Worm (Caenorhabditis elegans) whole organism, L4 larva: ENCODE data around the gene abhd-5.1.

ENCODE experiments used
- F37D6.2 ChIP-seq: sonication (generic microtip); optimal IDR thresholded peaks from 2 replicates; lab custom pipeline; 2016; ENCODE audit warnings: mild to moderate bottlenecking, missing genetic modification characterization, missing compliant biosample characterization
- F49E8.2 ChIP-seq: sonication (generic microtip); optimal IDR thresholded peaks from 2 replicates; lab custom pipeline; 2016; ENCODE audit warnings: missing compliant biosample characterization, mild to moderate bottlenecking, missing genetic modification characterization, borderline replicate concordance
- T26A8.4 ChIP-seq: fragments of 200-800 bp; sonication (Bioruptor generic); IDR thresholded peaks from 2 replicates; pipeline ENCODE4 v1.3.6; 2022; ENCODE audit warnings: missing genetic modification characterization, missing compliant biosample characterization
- Y105C5A.15 ChIP-seq: fragments of 200-800 bp; sonication (Bioruptor generic); IDR thresholded peaks from 2 replicates; pipeline ENCODE4 v1.3.6; 2022; ENCODE audit warnings: missing genetic modification characterization, missing compliant biosample characterization
- Y48G9A.11 ChIP-seq: fragments of 200-800 bp; sonication (Bioruptor generic); IDR thresholded peaks from 2 replicates; pipeline ENCODE4 v1.3.6; 2022; ENCODE audit warnings: missing genetic modification reagents, missing genetic modification characterization, missing compliant biosample characterization
- Y5F2A.4 ChIP-seq: fragments of 200-800 bp; sonication (Bioruptor generic); optimal IDR thresholded peaks from 2 replicates; lab custom pipeline; 2018; ENCODE audit warnings: mild to moderate bottlenecking, missing genetic modification characterization, missing compliant biosample characterization
- ZK546.5 ChIP-seq, 2 experiments: sonication (generic microtip); optimal IDR thresholded peaks; 2 replicates each; lab custom pipeline; 2017; ENCODE audit warnings: missing biosample characterization in 2 of 2, missing genetic modification characterization in 2 of 2
- aly-2 ChIP-seq: sonication (generic microtip); optimal IDR thresholded peaks from 2 replicates; lab custom pipeline; 2018; ENCODE audit warnings: missing biosample characterization, missing genetic modification characterization
- ama-1 ChIP-seq: fragments of 150-350 bp; optimal IDR thresholded peaks from 2 replicates; lab custom pipeline; 2014; ENCODE audit warnings: inconsistent platforms, mixed read lengths
- attf-4 ChIP-seq: sonication (generic microtip); optimal IDR thresholded peaks from 3 replicates; lab custom pipeline; 2017; ENCODE audit warnings: missing biosample characterization, missing genetic modification characterization
- ceh-28 ChIP-seq: fragments of 150-350 bp; optimal IDR thresholded peaks from 2 replicates; lab custom pipeline; 2014; ENCODE audit warnings: missing biosample characterization, missing genetic modification reagents, missing genetic modification characterization
- ceh-44 ChIP-seq: fragments of 200-800 bp; sonication (Bioruptor generic); IDR thresholded peaks from 2 replicates; pipeline ENCODE4 v1.3.6; 2022; ENCODE audit warnings: missing genetic modification reagents, missing genetic modification characterization, missing compliant biosample characterization
- ceh-62 ChIP-seq: sonication (generic microtip); optimal IDR thresholded peaks from 2 replicates; lab custom pipeline; 2017; ENCODE audit warnings: missing biosample characterization, missing genetic modification characterization
- ces-1 ChIP-seq: fragments of 150-350 bp; sonication (generic microtip); optimal IDR thresholded peaks from 4 replicates; lab custom pipeline; 2014; ENCODE audit warnings: missing biosample characterization, missing genetic modification reagents, missing genetic modification characterization
- cey-2 ChIP-seq: sonication (generic microtip); optimal IDR thresholded peaks from 3 replicates; lab custom pipeline; 2017; ENCODE audit warnings: missing genetic modification characterization, mild to moderate bottlenecking, missing compliant biosample characterization, antibody characterized with exemption, borderline replicate concordance; ENCODE audit not compliant: insufficient read depth
- ctbp-1 ChIP-seq: fragments of 200-800 bp; sonication (Bioruptor generic); IDR thresholded peaks from 2 replicates; pipeline ENCODE4 v1.3.6; 2022; ENCODE audit warnings: missing genetic modification reagents, missing genetic modification characterization, missing compliant biosample characterization
- daf-16 ChIP-seq, 3 experiments: sonication (generic microtip); optimal IDR thresholded peaks; 2 replicates each; lab custom pipeline; 2016 to 2017; ENCODE audit warnings: missing genetic modification characterization in 3 of 3, missing genetic modification reagents in 3 of 3, mild to moderate bottlenecking in 2 of 3, missing compliant biosample characterization in 2 of 3, missing biosample characterization in 1 of 3, moderate library complexity in 1 of 3
- daf-8 ChIP-seq: fragments of 200-800 bp; sonication (Bioruptor generic); IDR thresholded peaks from 2 replicates; pipeline ENCODE4 v1.3.6; 2022; ENCODE audit warnings: missing genetic modification characterization, missing compliant biosample characterization
- dmd-6 ChIP-seq: fragments of 200-800 bp; sonication (Bioruptor generic); IDR thresholded peaks from 2 replicates; pipeline ENCODE4 v1.3.6; 2022; ENCODE audit warnings: missing genetic modification reagents, missing genetic modification characterization, missing compliant biosample characterization
- dmd-9 ChIP-seq: fragments of 200-800 bp; sonication (Bioruptor generic); IDR thresholded peaks from 2 replicates; pipeline ENCODE4 v1.3.6; 2022; ENCODE audit warnings: missing genetic modification reagents, missing genetic modification characterization, missing compliant biosample characterization
- gei-8 ChIP-seq: fragments of 200-800 bp; sonication (Bioruptor generic); optimal IDR thresholded peaks from 2 replicates; lab custom pipeline; 2018; ENCODE audit warnings: mild to moderate bottlenecking, missing genetic modification characterization, missing compliant biosample characterization
- hlh-11 ChIP-seq: fragments of 200-800 bp; sonication (Bioruptor generic); optimal IDR thresholded peaks from 2 replicates; lab custom pipeline; 2018; ENCODE audit warnings: mild to moderate bottlenecking, missing genetic modification characterization, missing compliant biosample characterization
- jun-1 ChIP-seq: fragments of 150-350 bp; optimal IDR thresholded peaks from 2 replicates; lab custom pipeline; 2014; ENCODE audit warnings: missing biosample characterization, missing genetic modification reagents, missing genetic modification characterization
- lin-1 ChIP-seq: fragments of 200-800 bp; sonication (Bioruptor generic); IDR thresholded peaks from 2 replicates; pipeline ENCODE4 v1.3.6; 2022; ENCODE audit warnings: missing genetic modification reagents, missing genetic modification characterization, missing compliant biosample characterization
- lin-29 ChIP-seq: fragments of 200-800 bp; sonication (Bioruptor generic); IDR thresholded peaks from 2 replicates; pipeline ENCODE4 v1.3.6; 2022; ENCODE audit warnings: missing genetic modification reagents, missing genetic modification characterization, missing compliant biosample characterization
- lir-3 ChIP-seq: sonication (generic microtip); optimal IDR thresholded peaks from 2 replicates; lab custom pipeline; 2016; ENCODE audit warnings: mild to moderate bottlenecking, missing genetic modification characterization, missing compliant biosample characterization
- mdl-1 ChIP-seq, 2 experiments: fragments of 150-350 bp in 1 of 2; sonication (generic microtip) in 1 of 2; optimal IDR thresholded peaks; 2 replicates each; lab custom pipeline; 2014 to 2017; ENCODE audit warnings: missing biosample characterization in 2 of 2, missing genetic modification characterization in 2 of 2
- mdt-29 ChIP-seq: fragments of 200-800 bp; sonication (Bioruptor generic); IDR thresholded peaks from 2 replicates; pipeline ENCODE4 v1.3.6; 2022; ENCODE audit warnings: missing genetic modification reagents, missing genetic modification characterization, missing compliant biosample characterization
- mes-2 ChIP-seq: sonication (generic microtip); optimal IDR thresholded peaks from 2 replicates; lab custom pipeline; 2016; ENCODE audit warnings: missing genotype, mild to moderate bottlenecking, missing genetic modification characterization, missing compliant biosample characterization; ENCODE audit not compliant: poor library complexity, severe bottlenecking
- mxl-2 ChIP-seq: fragments of 200-800 bp; sonication (Bioruptor generic); conservative IDR thresholded peaks from 2 replicates; pipeline ENCODE4 v1.3.6; 2022; ENCODE audit warnings: missing genetic modification reagents, missing genetic modification characterization, missing compliant biosample characterization
- mxl-3 ChIP-seq: fragments of 200-800 bp; sonication (Bioruptor generic); optimal IDR thresholded peaks from 2 replicates; lab custom pipeline; 2018; ENCODE audit warnings: mild to moderate bottlenecking, missing genetic modification characterization, missing compliant biosample characterization
- nhr-10 ChIP-seq: fragments of 150-350 bp; optimal IDR thresholded peaks from 2 replicates; lab custom pipeline; 2014; ENCODE audit warnings: missing biosample characterization, missing genetic modification characterization
- nhr-11 ChIP-seq: fragments of 150-350 bp; optimal IDR thresholded peaks from 2 replicates; lab custom pipeline; 2014; ENCODE audit warnings: missing biosample characterization, missing genetic modification characterization
- nhr-111 ChIP-seq: fragments of 200-800 bp; sonication (Bioruptor generic); optimal IDR thresholded peaks from 2 replicates; lab custom pipeline; 2018; ENCODE audit warnings: mild to moderate bottlenecking, missing genetic modification characterization, missing compliant biosample characterization
- nhr-28 ChIP-seq: fragments of 150-350 bp; optimal IDR thresholded peaks from 2 replicates; lab custom pipeline; 2014; ENCODE audit warnings: missing biosample characterization, missing genetic modification characterization
- nhr-77 ChIP-seq: fragments of 150-350 bp; optimal IDR thresholded peaks from 2 replicates; lab custom pipeline; 2014; ENCODE audit warnings: missing biosample characterization, missing genetic modification characterization
- pha-4 ChIP-seq, 2 experiments: fragments of 150-350 bp in 1 of 2; fragments of 200-800 bp in 1 of 2; sonication (Bioruptor generic) in 1 of 2; IDR thresholded peaks in 1 of 2; optimal IDR thresholded peaks in 1 of 2; 2 replicates each; pipeline versions ENCODE4 v1.3.6 to Lab custom; 2014 to 2022; ENCODE audit warnings: missing genetic modification characterization in 2 of 2, missing genetic modification reagents in 2 of 2, missing biosample characterization in 1 of 2, missing compliant biosample characterization in 1 of 2
- php-3 ChIP-seq: fragments of 200-800 bp; sonication (Bioruptor generic); IDR thresholded peaks from 2 replicates; pipeline ENCODE4 v1.3.6; 2022; ENCODE audit warnings: missing genetic modification reagents, missing genetic modification characterization, missing compliant biosample characterization
- pqm-1 ChIP-seq: sonication (generic microtip); optimal IDR thresholded peaks from 2 replicates; lab custom pipeline; 2017; ENCODE audit warnings: missing biosample characterization, missing genetic modification characterization
- sdz-12 ChIP-seq: fragments of 200-800 bp; sonication (Bioruptor generic); optimal IDR thresholded peaks from 2 replicates; lab custom pipeline; 2018; ENCODE audit warnings: mild to moderate bottlenecking, missing genetic modification characterization, missing compliant biosample characterization
- set-16 ChIP-seq: fragments of 200-800 bp; sonication (Bioruptor generic); IDR thresholded peaks from 2 replicates; pipeline ENCODE4 v1.3.6; 2022; ENCODE audit warnings: missing genetic modification reagents, missing genetic modification characterization, missing compliant biosample characterization
- snpc-1.2 ChIP-seq: fragments of 200-800 bp; sonication (Bioruptor generic); IDR thresholded peaks from 2 replicates; pipeline ENCODE4 v1.3.6; 2022; ENCODE audit warnings: missing genetic modification reagents, missing genetic modification characterization, missing compliant biosample characterization
- snpc-4 ChIP-seq: fragments of 150-350 bp; optimal IDR thresholded peaks from 2 replicates; lab custom pipeline; 2014; ENCODE audit warnings: missing biosample characterization, missing genetic modification characterization
- spr-3 ChIP-seq: fragments of 200-800 bp; sonication (Bioruptor generic); optimal IDR thresholded peaks from 2 replicates; lab custom pipeline; 2018; ENCODE audit warnings: mild to moderate bottlenecking, missing genetic modification characterization, missing compliant biosample characterization
- zfp-2 ChIP-seq: sonication (generic microtip); optimal IDR thresholded peaks from 2 replicates; lab custom pipeline; 2016; ENCODE audit warnings: mild to moderate bottlenecking, missing genetic modification characterization, missing compliant biosample characterization
- zfp-3 ChIP-seq: fragments of 200-800 bp; sonication (Bioruptor generic); conservative IDR thresholded peaks from 2 replicates; pipeline ENCODE4 v1.3.6; 2022; ENCODE audit warnings: missing genetic modification reagents, missing genetic modification characterization, missing compliant biosample characterization
- zip-11 ChIP-seq: fragments of 200-800 bp; sonication (Bioruptor generic); IDR thresholded peaks from 2 replicates; pipeline ENCODE4 v1.3.6; 2022; ENCODE audit warnings: missing genetic modification characterization, missing compliant biosample characterization
- zip-2 ChIP-seq: fragments of 150-350 bp; optimal IDR thresholded peaks from 2 replicates; lab custom pipeline; 2014; ENCODE audit warnings: missing biosample characterization, missing genetic modification characterization
- ztf-7 ChIP-seq: fragments of 150-350 bp; optimal IDR thresholded peaks from 2 replicates; lab custom pipeline; 2014; ENCODE audit warnings: missing biosample characterization, missing genetic modification characterization

Gene abhd-5.1

ce11 chrV:4823683-4824391 lies 23.6 kb upstream of the abhd-5.1 start (continued):
- TF ChIP-seq set-16 (GFP tag; lab: Robert Waterston, UW) (no peak), mdl-1 (tag; optimal IDR thresholded peaks at IDR 0.05; lab: Kevin White, UChicago) (no peak), pha-4 (GFP tag; IDR thresholded peaks at IDR 0.05; lab: Robert Waterston, UW) (peak; percentile 51; the same call in 1 of the 2 replicates), pha-4 (tag; optimal IDR thresholded peaks at IDR 0.05; lab: Kevin White, UChicago) (peak; percentile 8), attf-4 (tag; lab: Kevin White, UChicago) (no peak), ces-1 (GFP tag; lab: Kevin White, UChicago) (no peak), gei-8 (GFP tag; lab: Kevin White, UChicago) (peak; percentile 54), php-3 (GFP tag; lab: Robert Waterston, UW) (no peak), F49E8.2 (tag; lab: Kevin White, UChicago) (peak; percentile 23), mes-2 (tag; lab: Kevin White, UChicago) (peak; percentile 9), snpc-1.2 (GFP tag; lab: Robert Waterston, UW) (peak; percentile 20; the same call in 1 of the 2 replicates), F37D6.2 (tag; lab: Kevin White, UChicago) (no peak), snpc-4 (tag; lab: Kevin White, UChicago) (no peak), mdt-29 (peak; percentile 67; the same call in 1 of the 2 replicates), lir-3 (tag; lab: Kevin White, UChicago) (peak; percentile 10), mxl-2 (GFP tag; lab: Robert Waterston, UW) (no peak), nhr-11 (no peak), dmd-6 (peak; percentile 8; the same call in 1 of the 2 replicates), ctbp-1 (GFP tag; lab: Robert Waterston, UW) (peak; percentile 47), nhr-28 (tag; lab: Kevin White, UChicago) (peak; percentile 4), spr-3 (GFP tag; lab: Kevin White, UChicago) (peak; percentile 24), dmd-9 (GFP tag; lab: Robert Waterston, UW) (no peak), ZK546.5 (tag; optimal IDR thresholded peaks at IDR 0.05; lab: Kevin White, UChicago) (no peak), daf-8 (GFP tag; lab: Robert Waterston, UW) (no peak), pqm-1 (tag; lab: Kevin White, UChicago) (no peak), zip-11 (GFP tag; lab: Robert Waterston, UW) (0 out of 2 replicates have a peak, but pooled peaks have one; percentile 6), ceh-62 (tag; lab: Kevin White, UChicago) (no peak), mxl-3 (GFP tag; lab: Kevin White, UChicago) (peak; percentile 18), lin-1 (peak; percentile 30; the same call in 1 of the 2 replicates), hlh-11 (tag; lab: Kevin White, UChicago) (peak; percentile 15), Y105C5A.15 (no peak), ztf-7 (tag; lab: Kevin White, UChicago) (no peak), zfp-2 (tag; lab: Kevin White, UChicago) (no peak), daf-16 (GFP tag; optimal IDR thresholded peaks at IDR 0.05; lab: Kevin White, UChicago) (peak; percentile 4 to 16), daf-16 (tag; optimal IDR thresholded peaks at IDR 0.05; lab: Kevin White, UChicago) (peak; percentile 50), ceh-28 (tag; lab: Kevin White, UChicago) (no peak), jun-1 (no peak), nhr-10 (tag; lab: Kevin White, UChicago) (no peak), nhr-77 (tag; lab: Kevin White, UChicago) (no peak), cey-2 (no peak), sdz-12 (GFP tag; lab: Kevin White, UChicago) (no peak), zip-2 (tag; lab: Kevin White, UChicago) (no peak), T26A8.4 (GFP tag; lab: Robert Waterston, UW) (peak; percentile 60; the same call in 1 of the 2 replicates), nhr-111 (GFP tag; lab: Kevin White, UChicago) (peak; percentile 36), ceh-44 (GFP tag; lab: Robert Waterston, UW) (no peak), lin-29 (no peak), zfp-3 (GFP tag; lab: Robert Waterston, UW) (peak; percentile 91), Y5F2A.4 (no peak), aly-2 (tag; lab: Kevin White, UChicago) (no peak), Y48G9A.11 (GFP tag; lab: Robert Waterston, UW) (0 out of 2 replicates have a peak, but pooled peaks have one; percentile 24), ama-1 (lab: Kevin White, UChicago) (peak; percentile 54)
